Worm (Caenorhabditis elegans) whole organism, L1 larva: Measurements from ENCODE around the gene acp-3.

Experiments
- snu-23 ChIP-seq: sonication (generic microtip); optimal IDR thresholded peaks from 2 replicates; lab custom pipeline; 2016; ENCODE audit warnings: missing genetic modification characterization, missing compliant biosample characterization
- ztf-11 ChIP-seq, 2 experiments: sonication (generic microtip); optimal IDR thresholded peaks; 2 replicates each; lab custom pipeline; 2016 to 2017; ENCODE audit warnings: missing genetic modification characterization in 2 of 2, missing biosample characterization in 1 of 2, missing compliant biosample characterization in 1 of 2

ce11 chrII:8412061-8412721 lies 24.7 kb downstream of the acp-3 start, which contains the start of gene efl-3:
- TF ChIP-seq ztf-11 (tag; optimal IDR thresholded peaks at IDR 0.05; lab: Kevin White, UChicago): no peak
- no peak for TF ChIP-seq snu-23 (GFP tag; lab: Kevin White, UChicago)
